Fruit fly (Drosophila melanogaster) whole organism, embryonic: ENCODE data around the gene Glut4EF.

Experiments
- Ada2b ChIP-seq: fragments of 200-800 bp; sonication (Bioruptor generic); IDR thresholded peaks from 2 replicates; pipeline ENCODE4 v1.3.6; 2022; ENCODE audit warnings: missing biosample characterization, missing genetic modification characterization
- Bdp1 ChIP-seq: fragments of 200-800 bp; sonication (Bioruptor generic); optimal IDR thresholded peaks from 3 replicates; lab custom pipeline; 2016; ENCODE audit warnings: missing biosample characterization, missing genetic modification characterization
- CG1024 ChIP-seq: fragments of 200-800 bp; sonication (Bioruptor generic); IDR thresholded peaks from 2 replicates; pipeline ENCODE4 v1.3.6; 2022; ENCODE audit warnings: missing biosample characterization, missing genetic modification characterization
- CG10274 ChIP-seq: fragments of 200-800 bp; sonication (Bioruptor generic); optimal IDR thresholded peaks from 3 replicates; lab custom pipeline; 2017; ENCODE audit warnings: missing biosample characterization, mild to moderate bottlenecking, missing genetic modification characterization
- CG10321 ChIP-seq: fragments of 200-800 bp; sonication (Bioruptor generic); IDR thresholded peaks from 2 replicates; pipeline ENCODE4 v1.3.6; 2022; ENCODE audit warnings: missing biosample characterization, missing genetic modification characterization
- CG10543 ChIP-seq: fragments of 200-800 bp; sonication (Bioruptor generic); optimal IDR thresholded peaks from 3 replicates; lab custom pipeline; 2017; ENCODE audit warnings: missing biosample characterization, mild to moderate bottlenecking, missing genetic modification characterization, moderate library complexity
- CG17361 ChIP-seq: fragments of 200-800 bp; sonication (Bioruptor generic); IDR thresholded peaks from 3 replicates; pipeline ENCODE4 v1.3.6; 2022; ENCODE audit warnings: missing biosample characterization, missing genetic modification characterization
- CG18599 ChIP-seq: fragments of 200-800 bp; sonication (Bioruptor generic); optimal IDR thresholded peaks from 3 replicates; lab custom pipeline; 2017; ENCODE audit warnings: missing biosample characterization, missing genetic modification characterization, mild to moderate bottlenecking, moderate library complexity, missing genetic modification reagents
- CG18619 ChIP-seq: fragments of 200-800 bp; sonication (Bioruptor generic); optimal IDR thresholded peaks from 3 replicates; lab custom pipeline; 2017; ENCODE audit warnings: missing biosample characterization, mild to moderate bottlenecking, missing genetic modification characterization
- CG2199 ChIP-seq: fragments of 200-800 bp; sonication (Bioruptor generic); IDR thresholded peaks from 3 replicates; pipeline ENCODE4 v1.3.6; 2022; ENCODE audit warnings: missing biosample characterization, missing genetic modification characterization
- CG2678 ChIP-seq: fragments of 200-800 bp; sonication (Bioruptor generic); optimal IDR thresholded peaks from 3 replicates; lab custom pipeline; 2019; ENCODE audit warnings: missing biosample characterization, mild to moderate bottlenecking, missing genetic modification characterization, moderate library complexity
- CG2875 ChIP-seq: fragments of 200-800 bp; sonication (Bioruptor generic); optimal IDR thresholded peaks from 2 replicates; lab custom pipeline; 2017; ENCODE audit warnings: missing biosample characterization, mild to moderate bottlenecking, missing genetic modification characterization, missing genetic modification reagents
- CG32532 ChIP-seq: fragments of 200-800 bp; sonication (Bioruptor generic); IDR thresholded peaks from 2 replicates; pipeline ENCODE4 v1.3.6; 2022; ENCODE audit warnings: missing biosample characterization, missing genetic modification characterization
- CG34376 ChIP-seq: fragments of 200-800 bp; sonication (Bioruptor generic); optimal IDR thresholded peaks from 2 replicates; lab custom pipeline; 2018; ENCODE audit warnings: missing biosample characterization, mild to moderate bottlenecking, missing genetic modification characterization
- CG4854 ChIP-seq: fragments of 200-800 bp; sonication (Bioruptor generic); optimal IDR thresholded peaks from 2 replicates; lab custom pipeline; 2016; ENCODE audit warnings: missing biosample characterization, missing genetic modification characterization, inconsistent platforms
- CG6654 ChIP-seq: fragments of 200-800 bp; sonication (Bioruptor generic); optimal IDR thresholded peaks from 2 replicates; lab custom pipeline; 2017; ENCODE audit warnings: missing biosample characterization, mild to moderate bottlenecking, missing genetic modification characterization
- CG6689 ChIP-seq: fragments of 200-800 bp; sonication (Bioruptor generic); IDR thresholded peaks from 2 replicates; pipeline ENCODE4 v1.3.6; 2022; ENCODE audit warnings: missing biosample characterization, missing genetic modification characterization
- CG8290 ChIP-seq, 3 experiments: fragments of 200-800 bp; sonication (Bioruptor generic); optimal IDR thresholded peaks; 2 replicates each; lab custom pipeline; 2016 to 2019; ENCODE audit warnings: missing biosample characterization in 3 of 3, missing genetic modification characterization in 3 of 3, mild to moderate bottlenecking in 2 of 3, moderate library complexity in 1 of 3
- Deaf1 ChIP-seq: fragments of 200-800 bp; optimal IDR thresholded peaks from 3 replicates; lab custom pipeline; 2019; ENCODE audit warnings: missing biosample characterization, mild to moderate bottlenecking, missing genetic modification characterization, moderate library complexity
- Dek ChIP-seq: fragments of 200-800 bp; sonication (Bioruptor generic); optimal IDR thresholded peaks from 3 replicates; lab custom pipeline; 2019; ENCODE audit warnings: missing biosample characterization, mild to moderate bottlenecking, missing genetic modification characterization, moderate library complexity
- Dll ChIP-seq: fragments of 200-800 bp; sonication (Bioruptor generic); IDR thresholded peaks from 4 replicates; pipeline ENCODE4 v1.3.6; 2022; ENCODE audit warnings: missing biosample characterization, missing genetic modification characterization; ENCODE audit not compliant: partially characterized antibody
- Doc3 ChIP-seq: fragments of 200-800 bp; sonication (Bioruptor generic); IDR thresholded peaks from 3 replicates; pipeline ENCODE4 v1.3.6; 2022; ENCODE audit warnings: missing biosample characterization, missing genetic modification characterization; ENCODE audit not compliant: partially characterized antibody
- Eip74EF ChIP-seq, 2 experiments: fragments of 200-800 bp in 1 of 2; fragments of >200 bp in 1 of 2; sonication (Bioruptor generic) in 1 of 2; optimal IDR thresholded peaks; 2 replicates each; lab custom pipeline; 2017 to 2019; ENCODE audit warnings: missing biosample characterization in 2 of 2, missing genetic modification characterization in 2 of 2, mild to moderate bottlenecking in 1 of 2, moderate library complexity in 1 of 2
- Ets97D ChIP-seq: fragments of 200-800 bp; sonication (Bioruptor generic); optimal IDR thresholded peaks from 3 replicates; lab custom pipeline; 2016; ENCODE audit warnings: missing biosample characterization, missing genetic modification characterization
- GATAe ChIP-seq: fragments of 200-800 bp; sonication (Bioruptor generic); conservative IDR thresholded peaks from 2 replicates; pipeline ENCODE4 v1.3.6; 2022; ENCODE audit warnings: missing biosample characterization, missing genetic modification characterization
- HLH4C ChIP-seq: fragments of 200-800 bp; sonication (Bioruptor generic); IDR thresholded peaks from 3 replicates; pipeline ENCODE4 v1.3.6; 2022; ENCODE audit warnings: missing biosample characterization, missing genetic modification characterization; ENCODE audit not compliant: partially characterized antibody
- HLHmδ ChIP-seq: fragments of 200-800 bp; sonication (Bioruptor generic); optimal IDR thresholded peaks from 2 replicates; lab custom pipeline; 2018; ENCODE audit warnings: missing biosample characterization, mild to moderate bottlenecking, missing genetic modification characterization, moderate library complexity
- Hr78 ChIP-seq, 2 experiments: fragments of 200-800 bp in 1 of 2; fragments of >200 bp in 1 of 2; sonication (Bioruptor generic) in 1 of 2; optimal IDR thresholded peaks; 2 replicates each; lab custom pipeline; 2017 to 2019; ENCODE audit warnings: missing biosample characterization in 2 of 2, missing genetic modification characterization in 2 of 2, mild to moderate bottlenecking in 1 of 2, moderate library complexity in 1 of 2
- MBD-R2 ChIP-seq: fragments of 200-800 bp; sonication (Bioruptor generic); IDR thresholded peaks from 2 replicates; pipeline ENCODE4 v1.3.6; 2022; ENCODE audit warnings: missing biosample characterization, missing genetic modification characterization
- Max ChIP-seq: fragments of 200-800 bp; sonication (Bioruptor generic); optimal IDR thresholded peaks from 2 replicates; lab custom pipeline; 2016; ENCODE audit warnings: missing biosample characterization, mild to moderate bottlenecking, missing genetic modification characterization
- Nf-YC ChIP-seq: fragments of 200-800 bp; optimal IDR thresholded peaks from 3 replicates; lab custom pipeline; 2019; ENCODE audit warnings: missing biosample characterization, mild to moderate bottlenecking, missing genetic modification characterization, moderate library complexity
- Ssrp ChIP-seq: fragments of 200-800 bp; sonication (Bioruptor generic); optimal IDR thresholded peaks from 2 replicates; lab custom pipeline; 2018; ENCODE audit warnings: missing biosample characterization, mild to moderate bottlenecking, missing genetic modification characterization, moderate library complexity
- cad ChIP-seq: fragments of >200 bp; optimal IDR thresholded peaks from 2 replicates; lab custom pipeline; 2017; ENCODE audit warnings: missing biosample characterization, missing genetic modification characterization
- chinmo ChIP-seq: fragments of 200-800 bp; sonication (Bioruptor generic); IDR thresholded peaks from 4 replicates; pipeline ENCODE4 v1.3.6; 2022; ENCODE audit warnings: missing biosample characterization, missing genetic modification characterization; ENCODE audit not compliant: partially characterized antibody
- ewg ChIP-seq: fragments of 200-800 bp; sonication (Bioruptor generic); optimal IDR thresholded peaks from 3 replicates; lab custom pipeline; 2017; ENCODE audit warnings: mild to moderate bottlenecking, missing biosample characterization, missing genetic modification reagents, missing genetic modification characterization
- exex ChIP-seq: fragments of 200-800 bp; sonication (Bioruptor generic); optimal IDR thresholded peaks from 4 replicates; lab custom pipeline; 2018; ENCODE audit warnings: missing biosample characterization, mild to moderate bottlenecking, missing genetic modification characterization, moderate library complexity
- ind ChIP-seq: fragments of 200-800 bp; sonication (Bioruptor generic); optimal IDR thresholded peaks from 3 replicates; lab custom pipeline; 2016; ENCODE audit warnings: missing biosample characterization, missing genetic modification characterization
- kni ChIP-seq: fragments of 200-800 bp; sonication (Bioruptor generic); optimal IDR thresholded peaks from 3 replicates; lab custom pipeline; 2017; ENCODE audit warnings: mild to moderate bottlenecking, missing biosample characterization, missing genetic modification reagents, missing genetic modification characterization
- maf-S ChIP-seq: fragments of 200-800 bp; sonication (Bioruptor generic); optimal IDR thresholded peaks from 2 replicates; lab custom pipeline; 2016; ENCODE audit warnings: missing biosample characterization, missing genetic modification characterization
- p53 ChIP-seq: fragments of 200-800 bp; sonication (Bioruptor generic); optimal IDR thresholded peaks from 2 replicates; lab custom pipeline; 2016; ENCODE audit warnings: missing biosample characterization, missing genetic modification characterization
- pan ChIP-seq, 4 experiments: fragments of >200 bp in 3 of 4; fragments of 200-800 bp in 1 of 4; sonication (Bioruptor generic) in 1 of 4; optimal IDR thresholded peaks in 3 of 4; IDR thresholded peaks in 1 of 4; 2 replicates each; pipeline versions ENCODE4 v1.3.6 to Lab custom; 2017 to 2022; ENCODE audit warnings: missing biosample characterization in 2 of 4, missing genetic modification characterization in 2 of 4, mixed read lengths in 1 of 4
- rib ChIP-seq: fragments of 200-800 bp; sonication (Bioruptor generic); IDR thresholded peaks from 2 replicates; pipeline ENCODE4 v1.3.6; 2022; ENCODE audit warnings: missing biosample characterization, missing genetic modification characterization
- salm ChIP-seq: fragments of 200-800 bp; sonication (Bioruptor generic); optimal IDR thresholded peaks from 2 replicates; lab custom pipeline; 2018; ENCODE audit warnings: missing biosample characterization, mild to moderate bottlenecking, missing genetic modification characterization
- sd ChIP-seq: fragments of 200-800 bp; sonication (Bioruptor generic); optimal IDR thresholded peaks from 3 replicates; lab custom pipeline; 2018; ENCODE audit warnings: missing biosample characterization, mild to moderate bottlenecking, missing genetic modification characterization, moderate library complexity
- stc ChIP-seq: fragments of 200-800 bp; sonication (Bioruptor generic); IDR thresholded peaks from 2 replicates; pipeline ENCODE4 v1.3.6; 2022; ENCODE audit warnings: missing biosample characterization, missing genetic modification characterization
- trem ChIP-seq: fragments of 200-800 bp; optimal IDR thresholded peaks from 3 replicates; lab custom pipeline; 2019; ENCODE audit warnings: missing biosample characterization, mild to moderate bottlenecking, missing genetic modification characterization, moderate library complexity
- zen2 ChIP-seq: fragments of 200-800 bp; sonication (Bioruptor generic); IDR thresholded peaks from 3 replicates; pipeline ENCODE4 v1.3.6; 2022; ENCODE audit warnings: missing biosample characterization, missing genetic modification characterization; ENCODE audit not compliant: partially characterized antibody

Glut4EF gene

DNA sequence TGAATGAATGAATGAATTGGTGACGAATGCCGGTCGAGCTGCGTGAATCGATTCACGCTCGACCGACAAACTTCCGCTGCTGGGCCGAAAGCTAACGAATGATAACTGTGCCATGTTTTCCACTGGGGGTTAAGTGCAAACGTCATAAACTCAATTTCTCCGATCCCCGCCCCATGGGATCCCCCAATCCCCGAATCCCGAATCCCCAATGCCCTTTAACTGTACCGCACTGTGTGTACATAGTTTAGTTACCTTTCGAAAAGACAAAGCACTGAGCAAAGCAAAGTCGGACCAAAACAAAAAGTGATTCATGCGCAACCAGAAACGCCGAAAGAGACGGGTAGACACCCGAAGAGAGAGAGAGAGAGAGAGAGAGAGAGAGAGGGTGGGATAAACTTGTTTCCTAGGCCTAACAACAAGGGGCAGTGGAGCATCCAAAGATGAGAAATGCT, 160.5 kb downstream of the Glut4EF start (continued):
- TF ChIP-seq chinmo (0 out of 4 replicates have a peak, but pooled peaks have one; percentile 44), MBD-R2 (GFP tag; lab: Robert Waterston, UW) (no peak), CG2678 (tag; lab: Kevin White, UChicago) (peak; percentile 16), kni (peak; percentile 80), HLH4C (no peak), pan (optimal IDR thresholded peaks at IDR 0.05; lab: Kevin White, UChicago) (no peak), pan (GFP tag; optimal IDR thresholded peaks at IDR 0.05 in 1 of 2, IDR thresholded peaks at IDR 0.05 in 1 of 2) (peak in 1 of 2 experiments; percentile 35), Hr78 (GFP tag; optimal IDR thresholded peaks at IDR 0.05; lab: Kevin White, UChicago) (peak in 1 of 2 experiments; percentile 63), GATAe (GFP tag; lab: Robert Waterston, UW) (no peak), ewg (GFP tag; lab: Kevin White, UChicago) (peak; percentile 24), CG4854 (GFP tag; lab: Kevin White, UChicago) (no peak), CG6689 (peak; percentile 24; the same call in 1 of the 2 replicates), CG2875 (GFP tag; lab: Kevin White, UChicago) (no peak), CG10543 (GFP tag; lab: Kevin White, UChicago) (peak; percentile 7), Nf-YC (tag; lab: Kevin White, UChicago) (peak; percentile 28), CG32532 (GFP tag; lab: Robert Waterston, UW) (peak; percentile 30; the same call in 1 of the 2 replicates), CG8290 (GFP tag; optimal IDR thresholded peaks at IDR 0.05; lab: Kevin White, UChicago) (no peak), CG8290 (tag; optimal IDR thresholded peaks at IDR 0.05; lab: Kevin White, UChicago) (peak in 1 of 2 experiments; percentile 6), salm (tag; lab: Kevin White, UChicago) (no peak), sd (tag; lab: Kevin White, UChicago) (peak; percentile 1), Bdp1 (GFP tag; lab: Kevin White, UChicago) (no peak), CG2199 (GFP tag; lab: Robert Waterston, UW) (0 out of 3 replicates have a peak, but pooled peaks have one; percentile 54), CG17361 (GFP tag; lab: Robert Waterston, UW) (peak; percentile 32; the same call in 1 of the 3 replicates), Dll (0 out of 4 replicates have a peak, but pooled peaks have one; percentile 17), Deaf1 (tag; lab: Kevin White, UChicago) (peak; percentile 65), rib (GFP tag; lab: Robert Waterston, UW) (no peak)
- TF ChIP-seq, all 482 proteins: peak for 34

DNA sequence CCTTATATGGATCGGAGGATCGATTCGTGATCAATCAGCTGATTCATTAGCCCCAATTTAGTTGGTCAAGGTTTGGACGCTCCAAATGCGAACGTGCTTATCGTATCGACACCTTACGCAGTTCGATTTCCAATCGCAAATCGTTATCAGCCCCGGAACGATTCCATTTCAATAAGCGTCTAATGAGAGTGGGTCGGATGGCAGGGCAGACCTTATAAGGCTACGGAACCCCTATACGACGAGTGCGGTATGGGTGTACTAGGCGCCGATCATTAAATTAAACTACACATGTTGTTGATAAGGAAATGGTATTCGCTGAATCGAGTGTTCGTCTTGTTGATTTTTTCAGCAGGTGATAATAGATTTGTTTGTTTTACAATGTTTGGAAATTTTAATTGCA, 161.3 kb downstream of the Glut4EF start:
- no peak for TF ChIP-seq Ada2b (GFP tag; lab: Robert Waterston, UW)
- TF ChIP-seq zen2 (GFP tag; lab: Robert Waterston, UW) = no peak
- TF ChIP-seq CG10274 (GFP tag; lab: Kevin White, UChicago) = no peak
- no peak for TF ChIP-seq CG18619 (GFP tag; lab: Kevin White, UChicago)
- TF ChIP-seq maf-S (GFP tag; lab: Kevin White, UChicago) = no peak
- TF ChIP-seq exex (tag; lab: Kevin White, UChicago) = peak; percentile 97
- peak; percentile 67 for TF ChIP-seq CG34376 (GFP tag; lab: Kevin White, UChicago)
- no peak for TF ChIP-seq HLHmδ (GFP tag; lab: Kevin White, UChicago)
- TF ChIP-seq Deaf1 (tag; lab: Kevin White, UChicago) = peak; percentile 1
- TF ChIP-seq cad = no peak
- no peak for TF ChIP-seq CG10321 (GFP tag; lab: Robert Waterston, UW)
- no peak for TF ChIP-seq ind (GFP tag; lab: Kevin White, UChicago)
- TF ChIP-seq Ets97D = no peak
- TF ChIP-seq stc (GFP tag; lab: Robert Waterston, UW) = no peak
- TF ChIP-seq Doc3 = no peak
- TF ChIP-seq Eip74EF (GFP tag; optimal IDR thresholded peaks at IDR 0.05; lab: Kevin White, UChicago) = peak in 1 of 2 experiments; percentile 63
- peak; percentile 29 for TF ChIP-seq CG18599 (GFP tag; lab: Kevin White, UChicago)
- no peak for TF ChIP-seq Max
- no peak for TF ChIP-seq p53
- no peak for TF ChIP-seq Dek
- TF ChIP-seq Ssrp = no peak
- TF ChIP-seq trem (tag; lab: Kevin White, UChicago) = no peak
- TF ChIP-seq CG1024 (GFP tag; lab: Robert Waterston, UW) = no peak
- no peak for TF ChIP-seq Dll
- no peak for TF ChIP-seq pan (optimal IDR thresholded peaks at IDR 0.05; lab: Kevin White, UChicago)
- TF ChIP-seq pan (GFP tag; optimal IDR thresholded peaks at IDR 0.05 in 1 of 2, IDR thresholded peaks at IDR 0.05 in 1 of 2) = no peak
- no peak for TF ChIP-seq CG6654 (GFP tag; lab: Kevin White, UChicago)
